Worm (Caenorhabditis elegans) whole organism, L4 larva: ENCODE data around the gene wrk-1.

ENCODE experiments used
- ama-1 ChIP-seq: fragments of 150-350 bp; optimal IDR thresholded peaks from 2 replicates; lab custom pipeline; 2014; ENCODE audit warnings: inconsistent platforms, mixed read lengths
- ceh-82 ChIP-seq: sonication (generic microtip); optimal IDR thresholded peaks from 2 replicates; lab custom pipeline; 2017; ENCODE audit warnings: missing biosample characterization, missing genetic modification characterization
- daf-8 ChIP-seq: fragments of 200-800 bp; sonication (Bioruptor generic); IDR thresholded peaks from 2 replicates; pipeline ENCODE4 v1.3.6; 2022; ENCODE audit warnings: missing genetic modification characterization, missing compliant biosample characterization
- fkh-10 ChIP-seq: fragments of 150-350 bp; optimal IDR thresholded peaks from 2 replicates; lab custom pipeline; 2014; ENCODE audit warnings: missing biosample characterization, missing genetic modification reagents, missing genetic modification characterization
- hlh-11 ChIP-seq: fragments of 200-800 bp; sonication (Bioruptor generic); optimal IDR thresholded peaks from 2 replicates; lab custom pipeline; 2018; ENCODE audit warnings: mild to moderate bottlenecking, missing genetic modification characterization, missing compliant biosample characterization
- mes-2 ChIP-seq: sonication (generic microtip); optimal IDR thresholded peaks from 2 replicates; lab custom pipeline; 2016; ENCODE audit warnings: missing genotype, mild to moderate bottlenecking, missing genetic modification characterization, missing compliant biosample characterization; ENCODE audit not compliant: poor library complexity, severe bottlenecking
- mxl-2 ChIP-seq: fragments of 200-800 bp; sonication (Bioruptor generic); conservative IDR thresholded peaks from 2 replicates; pipeline ENCODE4 v1.3.6; 2022; ENCODE audit warnings: missing genetic modification reagents, missing genetic modification characterization, missing compliant biosample characterization
- nhr-11 ChIP-seq: fragments of 150-350 bp; optimal IDR thresholded peaks from 2 replicates; lab custom pipeline; 2014; ENCODE audit warnings: missing biosample characterization, missing genetic modification characterization
- pha-4 ChIP-seq, 2 experiments: fragments of 150-350 bp in 1 of 2; fragments of 200-800 bp in 1 of 2; sonication (Bioruptor generic) in 1 of 2; IDR thresholded peaks in 1 of 2; optimal IDR thresholded peaks in 1 of 2; 2 replicates each; pipeline versions ENCODE4 v1.3.6 to Lab custom; 2014 to 2022; ENCODE audit warnings: missing genetic modification characterization in 2 of 2, missing genetic modification reagents in 2 of 2, missing biosample characterization in 1 of 2, missing compliant biosample characterization in 1 of 2
- sdz-12 ChIP-seq: fragments of 200-800 bp; sonication (Bioruptor generic); optimal IDR thresholded peaks from 2 replicates; lab custom pipeline; 2018; ENCODE audit warnings: mild to moderate bottlenecking, missing genetic modification characterization, missing compliant biosample characterization
- set-16 ChIP-seq: fragments of 200-800 bp; sonication (Bioruptor generic); IDR thresholded peaks from 2 replicates; pipeline ENCODE4 v1.3.6; 2022; ENCODE audit warnings: missing genetic modification reagents, missing genetic modification characterization, missing compliant biosample characterization
- tag-97 ChIP-seq: fragments of 200-800 bp; sonication (Bioruptor generic); IDR thresholded peaks from 2 replicates; pipeline ENCODE4 v1.3.6; 2022; ENCODE audit warnings: missing genetic modification characterization, missing compliant biosample characterization
- zag-1 ChIP-seq: fragments of 150-350 bp; optimal IDR thresholded peaks from 2 replicates; lab custom pipeline; 2014; ENCODE audit warnings: missing biosample characterization, missing genetic modification characterization
- ztf-11 ChIP-seq: fragments of 150-350 bp; optimal IDR thresholded peaks from 2 replicates; lab custom pipeline; 2014; ENCODE audit warnings: missing biosample characterization, missing genetic modification characterization

- TF ChIP-seq ztf-11 (tag; lab: Kevin White, UChicago), result no peak
- TF ChIP-seq hlh-11, result peak; percentile 16
- no peak for TF ChIP-seq ceh-82 (tag; lab: Kevin White, UChicago)
- no peak for TF ChIP-seq set-16 (GFP tag; lab: Robert Waterston, UW)
- no peak; the same call in 1 of the 2 replicates for TF ChIP-seq mxl-2 (GFP tag; lab: Robert Waterston, UW)
- TF ChIP-seq sdz-12 (GFP tag; lab: Kevin White, UChicago), result no peak
- peak; percentile 71; the same call in 1 of the 2 replicates for TF ChIP-seq pha-4 (GFP tag; IDR thresholded peaks at IDR 0.05; lab: Robert Waterston, UW)
- TF ChIP-seq pha-4 (tag; optimal IDR thresholded peaks at IDR 0.05; lab: Kevin White, UChicago), result no peak
- TF ChIP-seq tag-97, result no peak
- peak; percentile 82 for TF ChIP-seq mes-2
- TF ChIP-seq ama-1 (lab: Kevin White, UChicago), result no peak
- no peak for TF ChIP-seq fkh-10 (GFP tag; lab: Kevin White, UChicago)
- no peak for TF ChIP-seq zag-1 (tag; lab: Kevin White, UChicago)
- no peak for TF ChIP-seq daf-8 (GFP tag; lab: Robert Waterston, UW)
- no peak for TF ChIP-seq nhr-11
These were observed 6.1 kb downstream of the wrk-1 start for ce11 chrX:8386068-8386851.
